Fruit fly (Drosophila melanogaster) whole organism, embryonic: ENCODE data around the gene Prosbeta2R2.

ENCODE experiments used
- Bgb ChIP-seq: fragments of 200-800 bp; sonication (Bioruptor generic); IDR thresholded peaks from 2 replicates; pipeline ENCODE4 v1.3.6; 2022; ENCODE audit warnings: missing biosample characterization, missing genetic modification characterization; ENCODE audit not compliant: partially characterized antibody
- C15 ChIP-seq: fragments of 200-800 bp; sonication (Bioruptor generic); IDR thresholded peaks from 3 replicates; pipeline ENCODE4 v1.3.6; 2022; ENCODE audit warnings: missing biosample characterization, missing genetic modification characterization
- CG10321 ChIP-seq: fragments of 200-800 bp; sonication (Bioruptor generic); IDR thresholded peaks from 2 replicates; pipeline ENCODE4 v1.3.6; 2022; ENCODE audit warnings: missing biosample characterization, missing genetic modification characterization
- CG13775 ChIP-seq: fragments of 200-800 bp; sonication (Bioruptor generic); optimal IDR thresholded peaks from 3 replicates; lab custom pipeline; 2017; ENCODE audit warnings: missing biosample characterization, mild to moderate bottlenecking, missing genetic modification characterization
- CG13894 ChIP-seq: fragments of 200-800 bp; sonication (Bioruptor generic); optimal IDR thresholded peaks from 3 replicates; lab custom pipeline; 2018; ENCODE audit warnings: missing biosample characterization, mild to moderate bottlenecking, missing genetic modification characterization, moderate library complexity
- CG16813 ChIP-seq: fragments of 200-800 bp; sonication (Bioruptor generic); IDR thresholded peaks from 3 replicates; pipeline ENCODE4 v1.3.6; 2022; ENCODE audit warnings: missing biosample characterization, missing genetic modification characterization; ENCODE audit not compliant: partially characterized antibody
- CG17359 ChIP-seq: fragments of 200-800 bp; sonication (Bioruptor generic); optimal IDR thresholded peaks from 3 replicates; lab custom pipeline; 2018; ENCODE audit warnings: missing biosample characterization, mild to moderate bottlenecking, missing genetic modification characterization, moderate library complexity
- CG17385 ChIP-seq: fragments of 200-800 bp; sonication (Bioruptor generic); optimal IDR thresholded peaks from 3 replicates; lab custom pipeline; 2018; ENCODE audit warnings: missing biosample characterization, mild to moderate bottlenecking, missing genetic modification characterization
- CG1792 ChIP-seq: fragments of 200-800 bp; sonication (Bioruptor generic); optimal IDR thresholded peaks from 2 replicates; lab custom pipeline; 2016; ENCODE audit warnings: missing biosample characterization, missing genetic modification characterization
- CG18262 ChIP-seq: fragments of 200-800 bp; optimal IDR thresholded peaks from 3 replicates; lab custom pipeline; 2019; ENCODE audit warnings: missing biosample characterization, mild to moderate bottlenecking, missing genetic modification characterization, moderate library complexity
- CG18619 ChIP-seq: fragments of 200-800 bp; sonication (Bioruptor generic); optimal IDR thresholded peaks from 3 replicates; lab custom pipeline; 2017; ENCODE audit warnings: missing biosample characterization, mild to moderate bottlenecking, missing genetic modification characterization
- CG18764 ChIP-seq: fragments of 200-800 bp; sonication (Bioruptor generic); optimal IDR thresholded peaks from 3 replicates; lab custom pipeline; 2016; ENCODE audit warnings: missing biosample characterization, missing genetic modification characterization
- CG2116 ChIP-seq: fragments of 200-800 bp; sonication (Bioruptor generic); optimal IDR thresholded peaks from 3 replicates; lab custom pipeline; 2018; ENCODE audit warnings: missing biosample characterization, mild to moderate bottlenecking, missing genetic modification characterization
- CG2199 ChIP-seq: fragments of 200-800 bp; sonication (Bioruptor generic); IDR thresholded peaks from 3 replicates; pipeline ENCODE4 v1.3.6; 2022; ENCODE audit warnings: missing biosample characterization, missing genetic modification characterization
- CG31224 ChIP-seq: fragments of 200-800 bp; sonication (Bioruptor generic); IDR thresholded peaks from 2 replicates; pipeline ENCODE4 v1.3.6; 2022; ENCODE audit warnings: missing biosample characterization, missing genetic modification characterization
- CG3995 ChIP-seq: fragments of 200-800 bp; sonication (Bioruptor generic); optimal IDR thresholded peaks from 3 replicates; lab custom pipeline; 2016; ENCODE audit warnings: missing biosample characterization, missing genetic modification characterization
- CG4404 ChIP-seq: fragments of 200-800 bp; sonication (Bioruptor generic); IDR thresholded peaks from 2 replicates; pipeline ENCODE4 v1.3.6; 2022; ENCODE audit warnings: missing biosample characterization, missing genetic modification characterization
- CG6254 ChIP-seq: fragments of 200-800 bp; sonication (Bioruptor generic); optimal IDR thresholded peaks from 3 replicates; lab custom pipeline; 2017; ENCODE audit warnings: mild to moderate bottlenecking, missing biosample characterization, missing genetic modification reagents, missing genetic modification characterization
- CG6689 ChIP-seq: fragments of 200-800 bp; sonication (Bioruptor generic); IDR thresholded peaks from 2 replicates; pipeline ENCODE4 v1.3.6; 2022; ENCODE audit warnings: missing biosample characterization, missing genetic modification characterization
- CG6854 ChIP-seq: fragments of 200-800 bp; sonication (Bioruptor generic); optimal IDR thresholded peaks from 3 replicates; lab custom pipeline; 2017; ENCODE audit warnings: missing biosample characterization, mild to moderate bottlenecking, missing genetic modification characterization
- CG9727 ChIP-seq: fragments of 200-800 bp; sonication (Bioruptor generic); optimal IDR thresholded peaks from 3 replicates; lab custom pipeline; 2017; ENCODE audit warnings: missing biosample characterization, mild to moderate bottlenecking, missing genetic modification characterization
- CoRest ChIP-seq: fragments of 200-800 bp; sonication (Bioruptor generic); optimal IDR thresholded peaks from 3 replicates; lab custom pipeline; 2018; ENCODE audit warnings: missing biosample characterization, mild to moderate bottlenecking, missing genetic modification characterization, moderate library complexity
- CrebB ChIP-seq: fragments of 200-800 bp; sonication (Bioruptor generic); optimal IDR thresholded peaks from 3 replicates; lab custom pipeline; 2018; ENCODE audit warnings: missing biosample characterization, mild to moderate bottlenecking, missing genetic modification characterization
- Deaf1 ChIP-seq: fragments of 200-800 bp; optimal IDR thresholded peaks from 3 replicates; lab custom pipeline; 2019; ENCODE audit warnings: missing biosample characterization, mild to moderate bottlenecking, missing genetic modification characterization, moderate library complexity
- Dip2 ChIP-seq: fragments of 200-800 bp; sonication (Bioruptor generic); IDR thresholded peaks from 2 replicates; pipeline ENCODE4 v1.3.6; 2022; ENCODE audit warnings: missing biosample characterization, missing genetic modification characterization
- Doc2 ChIP-seq: fragments of 200-800 bp; sonication (Bioruptor generic); IDR thresholded peaks from 2 replicates; pipeline ENCODE4 v1.3.6; 2022; ENCODE audit warnings: missing biosample characterization, missing genetic modification characterization
- ERR ChIP-seq: fragments of 200-800 bp; sonication (Bioruptor generic); optimal IDR thresholded peaks from 2 replicates; lab custom pipeline; 2016; ENCODE audit warnings: missing biosample characterization, missing genetic modification characterization
- HmgZ ChIP-seq: fragments of 200-800 bp; sonication (Bioruptor generic); optimal IDR thresholded peaks from 2 replicates; lab custom pipeline; 2018; ENCODE audit warnings: missing biosample characterization, mild to moderate bottlenecking, missing genetic modification characterization
- Med ChIP-seq: fragments of 200-800 bp; sonication (Bioruptor generic); peaks from one replicate; lab custom pipeline; 2016; ENCODE audit warnings: missing biosample characterization, missing genetic modification characterization, mild to moderate bottlenecking, inconsistent platforms, moderate library complexity
- Rfx ChIP-seq: fragments of 200-800 bp; sonication (Bioruptor generic); IDR thresholded peaks from 2 replicates; pipeline ENCODE4 v1.3.6; 2022; ENCODE audit warnings: missing biosample characterization, missing genetic modification characterization
- Scr ChIP-seq: fragments of 200-800 bp; sonication (Bioruptor generic); IDR thresholded peaks from 2 replicates; pipeline ENCODE4 v1.3.6; 2022; ENCODE audit warnings: missing biosample characterization, missing genetic modification characterization; ENCODE audit not compliant: partially characterized antibody
- Six4 ChIP-seq: fragments of 200-800 bp; sonication (Bioruptor generic); optimal IDR thresholded peaks from 2 replicates; lab custom pipeline; 2016; ENCODE audit warnings: missing biosample characterization, missing genetic modification characterization
- Stat92E ChIP-seq, 3 experiments: fragments of >200 bp in 2 of 3; fragments of 200-800 bp in 1 of 3; sonication (Bioruptor generic) in 1 of 3; optimal IDR thresholded peaks; 2 replicates each; lab custom pipeline; 2017 to 2019; ENCODE audit warnings: missing biosample characterization in 3 of 3, missing genetic modification characterization in 3 of 3, mild to moderate bottlenecking in 1 of 3, moderate library complexity in 1 of 3
- bab2 ChIP-seq: fragments of 200-800 bp; sonication (Bioruptor generic); optimal IDR thresholded peaks from 2 replicates; lab custom pipeline; 2016; ENCODE audit warnings: missing biosample characterization, missing genetic modification characterization
- chn ChIP-seq: fragments of 200-800 bp; sonication (Bioruptor generic); optimal IDR thresholded peaks from 2 replicates; lab custom pipeline; 2016; ENCODE audit warnings: missing biosample characterization, missing genetic modification characterization
- dati ChIP-seq: fragments of 200-800 bp; sonication (Bioruptor generic); IDR thresholded peaks from 2 replicates; pipeline ENCODE4 v1.3.6; 2022; ENCODE audit warnings: missing biosample characterization, missing genetic modification characterization
- dmrt99B ChIP-seq: fragments of 200-800 bp; sonication (Bioruptor generic); optimal IDR thresholded peaks from 2 replicates; lab custom pipeline; 2018; ENCODE audit warnings: missing biosample characterization, mild to moderate bottlenecking, missing genetic modification characterization, moderate library complexity
- dysf ChIP-seq: fragments of 200-800 bp; sonication (Bioruptor generic); IDR thresholded peaks from 3 replicates; pipeline ENCODE4 v1.3.6; 2022; ENCODE audit warnings: missing biosample characterization, missing genetic modification characterization
- eyg ChIP-seq: fragments of 200-800 bp; sonication (Bioruptor generic); optimal IDR thresholded peaks from 3 replicates; lab custom pipeline; 2016; ENCODE audit warnings: missing biosample characterization, missing genetic modification characterization
- fd102C ChIP-seq: fragments of 200-800 bp; sonication (Bioruptor generic); optimal IDR thresholded peaks from 2 replicates; lab custom pipeline; 2018; ENCODE audit warnings: missing biosample characterization, mild to moderate bottlenecking, missing genetic modification characterization, moderate library complexity
- fd96Cb ChIP-seq: fragments of 200-800 bp; sonication (Bioruptor generic); optimal IDR thresholded peaks from 2 replicates; lab custom pipeline; 2018; ENCODE audit warnings: missing biosample characterization, mild to moderate bottlenecking, missing genetic modification characterization, moderate library complexity
- gem ChIP-seq: fragments of 200-800 bp; sonication (Bioruptor generic); optimal IDR thresholded peaks from 2 replicates; lab custom pipeline; 2019; ENCODE audit warnings: missing biosample characterization, mild to moderate bottlenecking, missing genetic modification characterization, moderate library complexity
- h ChIP-seq: fragments of >200 bp; optimal IDR thresholded peaks from 2 replicates; lab custom pipeline; 2017
- lab ChIP-seq: fragments of 200-800 bp; sonication (Bioruptor generic); optimal IDR thresholded peaks from 3 replicates; lab custom pipeline; 2017; ENCODE audit warnings: missing biosample characterization, missing genetic modification characterization, mild to moderate bottlenecking, moderate library complexity, missing genetic modification reagents
- pzg ChIP-seq: fragments of 200-800 bp; sonication (Bioruptor generic); optimal IDR thresholded peaks from 3 replicates; lab custom pipeline; 2018; ENCODE audit warnings: missing biosample characterization, mild to moderate bottlenecking, missing genetic modification characterization, moderate library complexity
- ro ChIP-seq: fragments of 200-800 bp; sonication (Bioruptor generic); IDR thresholded peaks from 2 replicates; pipeline ENCODE4 v1.3.6; 2022; ENCODE audit warnings: missing biosample characterization, missing genetic modification characterization
- row ChIP-seq: fragments of 200-800 bp; sonication (Bioruptor generic); IDR thresholded peaks from 3 replicates; pipeline ENCODE4 v1.3.6; 2022; ENCODE audit warnings: missing biosample characterization, missing genetic modification characterization
- seq ChIP-seq: fragments of 200-800 bp; sonication (Bioruptor generic); IDR thresholded peaks from 2 replicates; pipeline ENCODE4 v1.3.6; 2022; ENCODE audit warnings: missing biosample characterization, missing genetic modification characterization
- stwl ChIP-seq: fragments of 200-800 bp; sonication (Bioruptor generic); optimal IDR thresholded peaks from 3 replicates; lab custom pipeline; 2018; ENCODE audit warnings: missing biosample characterization, mild to moderate bottlenecking, missing genetic modification characterization, moderate library complexity
- tx ChIP-seq: fragments of 200-800 bp; sonication (Bioruptor generic); optimal IDR thresholded peaks from 2 replicates; lab custom pipeline; 2016; ENCODE audit warnings: missing biosample characterization, missing genetic modification characterization
- zen2 ChIP-seq: fragments of 200-800 bp; sonication (Bioruptor generic); IDR thresholded peaks from 3 replicates; pipeline ENCODE4 v1.3.6; 2022; ENCODE audit warnings: missing biosample characterization, missing genetic modification characterization; ENCODE audit not compliant: partially characterized antibody

Prosbeta2R2 gene

DNA sequence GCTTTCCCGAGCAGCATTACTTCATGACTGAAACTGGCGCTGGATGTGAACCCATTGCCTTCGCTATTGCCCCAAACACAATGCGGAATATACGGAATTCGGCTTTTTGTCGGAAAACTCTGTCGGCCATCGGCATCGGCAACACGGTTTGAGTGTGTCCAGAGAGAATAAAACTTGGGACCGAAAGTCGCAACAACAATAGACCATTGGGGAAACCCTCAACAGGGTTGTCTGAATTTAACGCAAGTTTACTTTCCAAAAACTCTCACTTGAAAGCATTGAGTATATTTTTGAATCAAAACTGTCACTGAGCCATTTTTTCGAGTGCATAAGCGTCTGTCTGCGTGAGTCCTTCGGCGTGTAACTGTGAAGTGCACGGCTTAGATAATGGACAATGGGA is 21.0 kb downstream of the Prosbeta2R2 start (continued):
- TF ChIP-seq CG2116 (GFP tag; lab: Kevin White, UChicago), result no peak
- no peak for TF ChIP-seq tx (GFP tag; lab: Kevin White, UChicago)
- TF ChIP-seq Doc2 (GFP tag; lab: Robert Waterston, UW), result no peak
- peak; percentile 48 for TF ChIP-seq CG13775 (GFP tag; lab: Kevin White, UChicago)
- peak; percentile 56 for TF ChIP-seq eyg (GFP tag; lab: Kevin White, UChicago)
- no peak for TF ChIP-seq CG4404
- no peak for TF ChIP-seq Bgb
- no peak for TF ChIP-seq Dip2 (GFP tag; lab: Robert Waterston, UW)
- TF ChIP-seq CG3995 (GFP tag; lab: Kevin White, UChicago), result peak; percentile 18
- TF ChIP-seq gem (tag; lab: Kevin White, UChicago), result peak; percentile 60
- peak; percentile 37 for TF ChIP-seq CG9727 (GFP tag; lab: Kevin White, UChicago)
- peak; percentile 33 for TF ChIP-seq ERR
- TF ChIP-seq ro, result no peak
- TF ChIP-seq dmrt99B, result peak; percentile 73
- TF ChIP-seq fd96Cb (tag; lab: Kevin White, UChicago), result peak; percentile 21
- no peak for TF ChIP-seq CG2199 (GFP tag; lab: Robert Waterston, UW)
- no peak for TF ChIP-seq pzg (GFP tag; lab: Kevin White, UChicago)
- no peak for TF ChIP-seq CG16813 (GFP tag; lab: Robert Waterston, UW)
- TF ChIP-seq CG31224 (GFP tag; lab: Robert Waterston, UW), result no peak
- TF ChIP-seq HmgZ (tag; lab: Kevin White, UChicago), result peak; percentile 38
- TF ChIP-seq CG1792 (GFP tag; lab: Kevin White, UChicago), result peak; percentile 12
- TF ChIP-seq seq (GFP tag; lab: Robert Waterston, UW), result peak; percentile 76
- peak; percentile 63 for TF ChIP-seq CG17385 (GFP tag; lab: Kevin White, UChicago)
- TF ChIP-seq Med (GFP tag; lab: Kevin White, UChicago), result peak; percentile 90
- no peak for TF ChIP-seq CG18764 (GFP tag; lab: Kevin White, UChicago)
- TF ChIP-seq CG18619 (GFP tag; lab: Kevin White, UChicago), result peak; percentile 49
- TF ChIP-seq dysf, result peak; percentile 80
- TF ChIP-seq lab (GFP tag; lab: Kevin White, UChicago), result peak; percentile 89
- no peak for TF ChIP-seq stwl
- TF ChIP-seq zen2, result no peak
- TF ChIP-seq Six4 (GFP tag; lab: Kevin White, UChicago), result no peak
- no peak for TF ChIP-seq CG10321
- TF ChIP-seq bab2 (GFP tag; lab: Kevin White, UChicago), result peak; percentile 52
- no peak for TF ChIP-seq CG6254 (GFP tag; lab: Kevin White, UChicago)
- peak; percentile 48 for TF ChIP-seq CoRest (tag; lab: Kevin White, UChicago)
- TF ChIP-seq row (GFP tag; lab: Robert Waterston, UW), result peak; percentile 77
- TF ChIP-seq Rfx, result peak; percentile 76; the same call in 1 of the 2 replicates
- no peak for TF ChIP-seq dati
- no peak for TF ChIP-seq C15
- TF ChIP-seq CG13894 (tag; lab: Kevin White, UChicago), result peak; percentile 94
- TF ChIP-seq CG18262 (tag; lab: Kevin White, UChicago), result peak; percentile 21
- peak; percentile 57 for TF ChIP-seq CG17359 (tag; lab: Kevin White, UChicago)
- no peak for TF ChIP-seq Stat92E (GFP tag; optimal IDR thresholded peaks at IDR 0.05; lab: Kevin White, UChicago)
- no peak for TF ChIP-seq Scr (GFP tag; lab: Robert Waterston, UW)
- peak; percentile 31 for TF ChIP-seq chn (GFP tag; lab: Kevin White, UChicago)
- peak; percentile 54; the same call in 1 of the 2 replicates for TF ChIP-seq CG6689
- TF ChIP-seq CrebB, result no peak
- TF ChIP-seq Deaf1 (tag; lab: Kevin White, UChicago), result peak; percentile 96
- TF ChIP-seq fd102C, result no peak
- TF ChIP-seq h, result no peak
- TF ChIP-seq CG6854 (GFP tag; lab: Kevin White, UChicago), result peak; percentile 40
